Fruit fly (Drosophila melanogaster): Measurements from ENCODE around the gene CG17192.

Gene CG17192

dm6 chr3R:27040044-27040443 is 22.0 kb upstream of the CG17192 start:
- no peak for TF ChIP-seq CG8159 (tag; optimal IDR thresholded peaks at IDR 0.05)
- TF ChIP-seq CG12605 (GFP tag; IDR thresholded peaks at IDR 0.05), result no peak
- no peak for TF ChIP-seq EcR (GFP tag; optimal IDR thresholded peaks at IDR 0.05)
- TF ChIP-seq D1 (tag; optimal IDR thresholded peaks at IDR 0.05), result no peak
- TF ChIP-seq CG14655 (GFP tag; optimal IDR thresholded peaks at IDR 0.05), result no peak
- TF ChIP-seq CG9948 (tag; optimal IDR thresholded peaks at IDR 0.05), result no peak
- TF ChIP-seq Pif1A (GFP tag; optimal IDR thresholded peaks at IDR 0.05), result no peak

- no peak for TF ChIP-seq Pif1A (GFP tag; optimal IDR thresholded peaks at IDR 0.05)
- no peak for TF ChIP-seq CG17806 (tag; optimal IDR thresholded peaks at IDR 0.05)
- TF ChIP-seq CG4496 (GFP tag; IDR thresholded peaks at IDR 0.05), result 0 out of 3 replicates have a peak, but pooled peaks have one; percentile 17
- no peak for TF ChIP-seq gl (tag; optimal IDR thresholded peaks at IDR 0.05)
- TF ChIP-seq rn (GFP tag; IDR thresholded peaks at IDR 0.05), result no peak
- TF ChIP-seq CG13204 (GFP tag; optimal IDR thresholded peaks at IDR 0.05), result no peak
- TF ChIP-seq CG8159 (tag; optimal IDR thresholded peaks at IDR 0.05), result no peak
- no peak for TF ChIP-seq EcR (GFP tag; optimal IDR thresholded peaks at IDR 0.05)
- TF ChIP-seq CG14655 (GFP tag; optimal IDR thresholded peaks at IDR 0.05), result peak; percentile 50
- TF ChIP-seq CG15710 (tag; optimal IDR thresholded peaks at IDR 0.05), result no peak
- no peak for TF ChIP-seq CG10348 (GFP tag; IDR thresholded peaks at IDR 0.05)
- TF ChIP-seq CG8301 (tag; optimal IDR thresholded peaks at IDR 0.05), result peak; percentile 55
- no peak for TF ChIP-seq D1 (tag; optimal IDR thresholded peaks at IDR 0.05)
- 0 out of 2 replicates have a peak, but pooled peaks have one; percentile 22 for TF ChIP-seq Ets98B (GFP tag; IDR thresholded peaks at IDR 0.05)
Measured at dm6 chr3R:27033935-27034334, 15.8 kb upstream of the CG17192 start.

- TF ChIP-seq CG34367 (tag; optimal IDR thresholded peaks at IDR 0.05) (no peak), CG17806 (tag; optimal IDR thresholded peaks at IDR 0.05) (no peak), CG10348 (GFP tag; IDR thresholded peaks at IDR 0.05) (no peak), CG8159 (tag; optimal IDR thresholded peaks at IDR 0.05) (no peak), CG14655 (GFP tag; optimal IDR thresholded peaks at IDR 0.05) (no peak), Pif1B (GFP tag; optimal IDR thresholded peaks at IDR 0.05) (no peak), CG13204 (GFP tag; optimal IDR thresholded peaks at IDR 0.05) (no peak), CG9948 (tag; optimal IDR thresholded peaks at IDR 0.05) (no peak), EcR (GFP tag; optimal IDR thresholded peaks at IDR 0.05) (no peak), CG32121 (GFP tag; IDR thresholded peaks at IDR 0.05) (no peak), CG12605 (GFP tag; IDR thresholded peaks at IDR 0.05) (no peak), rn (GFP tag; IDR thresholded peaks at IDR 0.05) (no peak), Ets98B (GFP tag; IDR thresholded peaks at IDR 0.05) (no peak), gl (tag; optimal IDR thresholded peaks at IDR 0.05) (no peak), Snoo (tag; optimal IDR thresholded peaks at IDR 0.05) (no peak)
Measured at dm6 chr3R:27026009-27026408, 7.9 kb upstream of the CG17192 start, which contains the start of gene CG6271. TSS of gene CG6271 (minus strand) at chr3R:27026109.

dm6 chr3R:27023117-27023516 is 5.0 kb upstream of the CG17192 start, which contains the start of gene CG6277:
TSS of gene CG6277 (minus strand) at chr3R:27023217.
- no peak for TF ChIP-seq CG14655 (GFP tag; optimal IDR thresholded peaks at IDR 0.05)

- TF ChIP-seq D1 (tag; optimal IDR thresholded peaks at IDR 0.05) (no peak), Snoo (tag; optimal IDR thresholded peaks at IDR 0.05) (no peak), CG13204 (GFP tag; optimal IDR thresholded peaks at IDR 0.05) (no peak), Pif1B (GFP tag; optimal IDR thresholded peaks at IDR 0.05) (no peak), CG32121 (GFP tag; IDR thresholded peaks at IDR 0.05) (no peak), CG12605 (GFP tag; IDR thresholded peaks at IDR 0.05) (no peak), EcR (GFP tag; optimal IDR thresholded peaks at IDR 0.05) (no peak), CG4496 (GFP tag; IDR thresholded peaks at IDR 0.05) (no peak), CG17806 (tag; optimal IDR thresholded peaks at IDR 0.05) (no peak), CG14655 (GFP tag; optimal IDR thresholded peaks at IDR 0.05) (no peak), CG10348 (GFP tag; IDR thresholded peaks at IDR 0.05) (no peak)
Measured at dm6 chr3R:27021278-27021677, 3.2 kb upstream of the CG17192 start, which contains the start of gene CG6283. TSS of gene CG6283 (minus strand) at chr3R:27021378.

- TF ChIP-seq Ets98B (GFP tag; IDR thresholded peaks at IDR 0.05), result no peak
- TF ChIP-seq CG8159 (tag; optimal IDR thresholded peaks at IDR 0.05), result no peak
- TF ChIP-seq CG13204 (GFP tag; optimal IDR thresholded peaks at IDR 0.05), result no peak
- TF ChIP-seq Pif1B (GFP tag; optimal IDR thresholded peaks at IDR 0.05), result no peak
- no peak for TF ChIP-seq CG15710 (tag; optimal IDR thresholded peaks at IDR 0.05)
- no peak for TF ChIP-seq CG34367 (tag; optimal IDR thresholded peaks at IDR 0.05)
- no peak for TF ChIP-seq EcR (GFP tag; optimal IDR thresholded peaks at IDR 0.05)
Measured at dm6 chr3R:27019701-27020172, 1.6 kb upstream of the CG17192 start, which contains the start of gene CG17191. TSS of gene CG17191 (minus strand) at chr3R:27019751.

- TF ChIP-seq CG4496 (GFP tag; IDR thresholded peaks at IDR 0.05), result no peak
- no peak for TF ChIP-seq Ets98B (GFP tag; IDR thresholded peaks at IDR 0.05)
- TF ChIP-seq fd96Ca (GFP tag; IDR thresholded peaks at IDR 0.05), result no peak
- TF ChIP-seq CG8159 (tag; optimal IDR thresholded peaks at IDR 0.05), result no peak
- no peak for TF ChIP-seq CG17806 (tag; optimal IDR thresholded peaks at IDR 0.05)
- TF ChIP-seq Snoo (tag; optimal IDR thresholded peaks at IDR 0.05), result no peak
- TF ChIP-seq rn (GFP tag; IDR thresholded peaks at IDR 0.05), result no peak
- TF ChIP-seq CG14655 (GFP tag; optimal IDR thresholded peaks at IDR 0.05), result no peak
- no peak for TF ChIP-seq EcR (GFP tag; optimal IDR thresholded peaks at IDR 0.05)
- no peak for TF ChIP-seq CG8301 (tag; optimal IDR thresholded peaks at IDR 0.05)
- no peak for TF ChIP-seq D1 (tag; optimal IDR thresholded peaks at IDR 0.05)
- TF ChIP-seq CG12605 (GFP tag; IDR thresholded peaks at IDR 0.05), result no peak
- TF ChIP-seq Pif1A (GFP tag; optimal IDR thresholded peaks at IDR 0.05), result no peak
- TF ChIP-seq gl (tag; optimal IDR thresholded peaks at IDR 0.05), result no peak
- no peak for TF ChIP-seq CG10348 (GFP tag; IDR thresholded peaks at IDR 0.05)
- no peak for TF ChIP-seq CG9948 (tag; optimal IDR thresholded peaks at IDR 0.05)
- no peak for TF ChIP-seq CG32121 (GFP tag; IDR thresholded peaks at IDR 0.05)
- TF ChIP-seq CG34367 (tag; optimal IDR thresholded peaks at IDR 0.05), result no peak
Measured at dm6 chr3R:27007022-27007421, 11.1 kb downstream of the CG17192 start, which contains the start of gene CG6295. TSS of gene CG6295 (minus strand) at chr3R:27007055.

Data from whole organism, pupa.